Worm (Caenorhabditis elegans): ENCODE measurements around the gene Y9C2UA.1.

The Y9C2UA.1 gene

DNA sequence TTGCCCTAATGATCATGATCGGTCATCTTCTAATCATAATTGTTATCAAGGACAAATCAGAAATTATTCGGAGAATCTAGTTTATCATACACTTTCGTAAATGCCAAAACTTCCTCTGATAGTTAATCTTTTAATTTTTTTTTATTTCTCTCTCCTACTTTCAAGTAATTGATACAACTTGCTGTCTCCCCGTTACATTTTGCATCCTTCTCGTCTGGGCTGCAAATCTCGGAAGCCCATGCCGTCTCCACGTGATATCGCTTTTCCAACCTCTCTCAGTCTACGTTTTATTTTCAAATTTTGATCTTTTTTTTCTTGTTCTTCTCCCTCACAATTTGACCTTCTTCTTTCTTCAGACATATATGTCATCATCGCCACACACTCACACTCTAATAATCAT is 21.6 kb downstream of the Y9C2UA.1 start, which contains the start of gene rhy-1:
Gene rhy-1 (plus strand): TSS at position 357 of the 400 bp plus-strand sequence.
- TF ChIP-seq mab-5 (tag; optimal IDR thresholded peaks at IDR 0.05) (no peak), snpc-4 (tag; optimal IDR thresholded peaks at IDR 0.05) (no peak), blmp-1 (tag; optimal IDR thresholded peaks at IDR 0.05) (no peak), cnd-1 (tag; optimal IDR thresholded peaks at IDR 0.05) (no peak), ces-1 (GFP tag; optimal IDR thresholded peaks at IDR 0.05) (no peak), elt-3 (tag; optimal IDR thresholded peaks at IDR 0.05) (peak; percentile 42)

DNA sequence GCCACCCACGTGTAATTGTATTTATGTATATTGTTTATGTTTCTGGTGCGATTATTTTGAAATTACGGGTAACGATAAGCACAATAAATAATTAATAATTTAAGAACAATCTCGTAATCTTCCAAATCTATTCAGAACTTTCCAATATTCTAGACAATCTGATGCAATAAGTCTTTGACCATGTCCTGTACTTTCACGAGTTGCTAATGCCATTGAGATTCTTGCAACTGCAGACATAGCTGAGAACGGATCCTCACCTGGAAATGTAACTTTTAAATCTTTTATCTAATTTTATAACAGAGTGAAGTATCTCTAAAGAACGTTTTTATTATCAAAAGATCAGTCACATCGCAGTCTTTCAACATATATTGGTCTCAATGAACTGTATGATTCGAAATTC is 23.9 kb downstream of the Y9C2UA.1 start:
- TF ChIP-seq ceh-39 (tag; optimal IDR thresholded peaks at IDR 0.05), result no peak
- no peak for TF ChIP-seq cnd-1 (tag; optimal IDR thresholded peaks at IDR 0.05)
- TF ChIP-seq zip-8 (tag; optimal IDR thresholded peaks at IDR 0.05), result no peak
- TF ChIP-seq unc-120 (tag; optimal IDR thresholded peaks at IDR 0.05; ENCODE audit: poor library complexity, severe bottlenecking), result no peak
- no peak for TF ChIP-seq hlh-1 (tag; optimal IDR thresholded peaks at IDR 0.05)
- TF ChIP-seq snpc-4 (tag; optimal IDR thresholded peaks at IDR 0.05), result no peak
- TF ChIP-seq sem-2 (GFP tag; optimal IDR thresholded peaks at IDR 0.05), result no peak

DNA sequence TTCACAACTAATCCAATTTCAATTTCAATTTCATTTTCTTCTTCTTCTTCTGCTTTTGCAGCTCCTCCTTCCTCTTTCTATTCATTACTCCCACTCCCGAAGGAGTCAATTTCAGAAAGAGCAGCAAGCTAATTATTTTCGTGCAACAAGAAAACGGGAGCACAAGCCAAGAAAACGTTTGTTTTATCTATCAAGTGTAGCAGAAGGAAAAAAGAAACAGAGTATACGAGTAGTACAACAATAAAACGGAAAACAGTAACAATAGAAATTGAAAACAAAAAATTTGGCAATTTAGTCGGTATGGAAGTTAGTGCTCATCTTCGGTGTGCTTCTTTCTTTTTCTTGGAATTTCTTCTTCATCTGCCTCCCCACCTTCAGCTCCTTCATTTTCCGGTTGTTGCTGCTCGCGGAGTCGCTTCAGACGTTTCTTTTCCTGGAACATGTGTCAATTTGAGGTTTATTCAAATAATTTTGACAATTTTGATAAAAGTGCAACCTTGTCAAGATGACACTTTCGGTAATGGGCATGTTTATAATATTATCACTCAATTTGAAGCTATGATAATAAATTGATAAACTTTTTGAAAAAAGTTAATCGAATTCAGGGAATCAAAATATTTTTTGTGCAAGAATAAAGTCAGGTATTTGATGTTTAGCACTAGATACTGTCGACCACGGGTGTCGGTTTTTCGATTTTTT is 26.5 kb downstream of the Y9C2UA.1 start, which contains the start of gene W07A12.8:
Gene W07A12.8 (minus strand): TSS at position 51 of the 699 bp plus-strand sequence.
- TF ChIP-seq pha-4 (tag; optimal IDR thresholded peaks at IDR 0.05) (no peak), ces-1 (GFP tag; optimal IDR thresholded peaks at IDR 0.05) (peak; percentile 43)

DNA sequence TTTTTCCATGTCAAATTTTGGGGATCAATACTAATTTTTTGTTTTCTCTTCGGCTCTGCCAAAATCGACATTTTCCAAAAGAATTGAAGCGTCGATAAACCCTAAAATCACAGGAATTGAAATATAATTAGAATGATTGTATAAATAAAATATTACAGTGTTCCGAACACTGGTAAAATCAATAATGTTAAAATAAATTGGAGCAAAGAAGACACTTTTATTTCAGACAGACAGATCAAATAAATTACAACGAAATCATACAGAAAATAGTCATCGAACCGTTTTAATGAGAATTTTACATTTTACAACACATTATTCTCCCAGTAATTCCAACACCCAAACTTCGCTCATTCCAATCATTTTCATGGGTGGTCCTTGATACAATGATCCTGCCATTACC is 28.3 kb downstream of the Y9C2UA.1 start, which contains the start of gene T23G7.3:
Gene T23G7.3 (minus strand): TSS at position 101 of the 400 bp plus-strand sequence.
- TF ChIP-seq sptf-1 (tag; optimal IDR thresholded peaks at IDR 0.05) (no peak), blmp-1 (tag; optimal IDR thresholded peaks at IDR 0.05) (no peak), snpc-4 (tag; optimal IDR thresholded peaks at IDR 0.05) (no peak), elt-3 (tag; optimal IDR thresholded peaks at IDR 0.05) (no peak)

DNA sequence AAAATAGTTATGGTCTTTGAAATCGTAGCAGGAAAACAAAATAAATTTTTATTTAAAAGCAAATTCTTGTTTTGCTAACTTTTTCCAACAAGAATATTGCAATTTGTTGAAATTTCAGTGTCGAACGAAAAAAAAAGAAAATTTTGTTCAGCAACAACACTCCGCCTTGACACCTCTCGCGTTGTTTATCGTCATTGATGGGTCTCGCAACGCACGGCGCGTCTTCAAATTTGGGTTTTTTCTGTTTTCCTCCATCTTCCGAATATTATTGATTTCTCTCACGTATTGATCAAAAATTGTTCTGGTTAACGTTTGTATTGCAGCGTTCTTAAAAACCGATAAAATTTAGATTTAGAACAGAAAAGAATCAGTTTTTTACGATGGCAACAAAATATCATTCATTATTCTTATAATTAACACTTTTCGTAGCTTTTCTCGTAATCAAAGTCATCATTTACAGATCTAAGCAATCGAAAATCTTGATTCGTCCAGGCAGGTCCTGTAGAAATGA is 30.1 kb downstream of the Y9C2UA.1 start, which contains the start of gene dpl-1:
Gene dpl-1 (plus strand): TSS at position 461 of the 511 bp plus-strand sequence.
- TF ChIP-seq mep-1 (tag; optimal IDR thresholded peaks at IDR 0.05), result peak; percentile 71
- peak; percentile 24 for TF ChIP-seq lsy-2 (tag; optimal IDR thresholded peaks at IDR 0.05)
- no peak for TF ChIP-seq pha-4 (tag; optimal IDR thresholded peaks at IDR 0.05)

DNA sequence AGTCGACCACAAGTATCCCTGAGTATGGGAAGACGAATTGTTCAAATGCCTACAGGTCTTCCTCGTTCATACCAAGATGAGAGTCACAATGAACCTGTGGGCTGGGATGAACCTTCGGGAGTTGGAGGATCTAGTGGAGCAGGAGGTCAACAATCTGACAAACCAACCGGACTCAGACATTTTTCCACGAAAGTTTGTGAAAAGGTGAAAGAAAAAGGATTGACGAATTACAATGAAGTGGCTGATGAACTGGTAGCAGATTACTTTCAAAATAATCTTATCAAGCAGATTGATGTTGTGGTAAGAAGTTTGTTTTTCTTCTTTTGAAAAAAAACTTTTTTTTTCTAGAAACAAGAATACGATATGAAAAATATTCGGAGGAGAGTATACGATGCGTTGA is 30.6 kb downstream of the Y9C2UA.1 start:
- TF ChIP-seq bed-3 (GFP tag; optimal IDR thresholded peaks at IDR 0.05) (no peak), nhr-237 (tag; optimal IDR thresholded peaks at IDR 0.05) (no peak), flh-1 (GFP tag; optimal IDR thresholded peaks at IDR 0.05) (no peak), ceh-43 (GFP tag; optimal IDR thresholded peaks at IDR 0.05) (no peak)

DNA sequence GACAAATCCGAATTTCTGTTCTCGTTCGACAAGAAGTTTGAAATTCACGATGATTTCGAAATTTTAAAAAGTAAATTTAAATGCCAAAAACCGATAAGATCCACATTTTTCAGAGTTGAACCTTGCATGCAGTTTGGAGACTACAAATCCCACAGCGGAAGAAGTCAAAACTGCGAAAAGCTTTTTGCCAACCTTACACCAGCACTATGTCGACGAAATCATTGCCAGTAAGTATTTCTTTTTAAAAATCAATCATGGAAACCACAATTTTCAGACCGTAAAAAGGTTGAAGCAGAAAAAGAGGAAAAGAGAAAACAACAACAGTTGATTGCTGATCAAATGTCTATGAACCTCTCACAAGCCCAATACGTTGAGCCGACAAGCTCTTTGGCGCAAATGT is 31.4 kb downstream of the Y9C2UA.1 start:
- no peak for TF ChIP-seq mls-2 (tag; optimal IDR thresholded peaks at IDR 0.05)
- no peak for TF ChIP-seq ces-1 (GFP tag; optimal IDR thresholded peaks at IDR 0.05)
- TF ChIP-seq elt-1 (tag; optimal IDR thresholded peaks at IDR 0.05; ENCODE audit: borderline replicate concordance, insufficient read depth), result no peak
- no peak for TF ChIP-seq nhr-237 (tag; optimal IDR thresholded peaks at IDR 0.05)
- TF ChIP-seq M03D4.4 (tag; optimal IDR thresholded peaks at IDR 0.05), result no peak
- no peak for TF ChIP-seq pha-4 (tag; optimal IDR thresholded peaks at IDR 0.05)
- TF ChIP-seq cnd-1 (tag; optimal IDR thresholded peaks at IDR 0.05), result no peak
- no peak for TF ChIP-seq sem-2 (GFP tag; optimal IDR thresholded peaks at IDR 0.05)
- TF ChIP-seq unc-62 (GFP tag; optimal IDR thresholded peaks at IDR 0.05), result no peak
- no peak for TF ChIP-seq bed-3 (GFP tag; optimal IDR thresholded peaks at IDR 0.05)
- no peak for TF ChIP-seq blmp-1 (tag; optimal IDR thresholded peaks at IDR 0.05)
- TF ChIP-seq nhr-2 (tag; optimal IDR thresholded peaks at IDR 0.05), result no peak
